Worm (Caenorhabditis elegans): ENCODE measurements around the gene agr-1.
A peak's percentile ranks its signal among the peaks of the same experiment; 100 is the strongest.

ce11 chrII:6721581-6721980 lies 53.4 kb downstream of the agr-1 start:
- no peak for TF ChIP-seq hlh-1 (tag; optimal IDR thresholded peaks at IDR 0.05)
- peak; percentile 42 for TF ChIP-seq sptf-1 (tag; optimal IDR thresholded peaks at IDR 0.05)
- no peak for TF ChIP-seq unc-62 (GFP tag; optimal IDR thresholded peaks at IDR 0.05)
- no peak for TF ChIP-seq nhr-237 (tag; optimal IDR thresholded peaks at IDR 0.05)
- no peak for TF ChIP-seq pha-4 (tag; optimal IDR thresholded peaks at IDR 0.05)
- TF ChIP-seq snpc-4 (tag; optimal IDR thresholded peaks at IDR 0.05): no peak
- TF ChIP-seq unc-39 (tag; optimal IDR thresholded peaks at IDR 0.05): peak; percentile 48
